Fruit fly (Drosophila melanogaster): ENCODE results near the gene CG3823.

The CG3823 gene

DNA sequence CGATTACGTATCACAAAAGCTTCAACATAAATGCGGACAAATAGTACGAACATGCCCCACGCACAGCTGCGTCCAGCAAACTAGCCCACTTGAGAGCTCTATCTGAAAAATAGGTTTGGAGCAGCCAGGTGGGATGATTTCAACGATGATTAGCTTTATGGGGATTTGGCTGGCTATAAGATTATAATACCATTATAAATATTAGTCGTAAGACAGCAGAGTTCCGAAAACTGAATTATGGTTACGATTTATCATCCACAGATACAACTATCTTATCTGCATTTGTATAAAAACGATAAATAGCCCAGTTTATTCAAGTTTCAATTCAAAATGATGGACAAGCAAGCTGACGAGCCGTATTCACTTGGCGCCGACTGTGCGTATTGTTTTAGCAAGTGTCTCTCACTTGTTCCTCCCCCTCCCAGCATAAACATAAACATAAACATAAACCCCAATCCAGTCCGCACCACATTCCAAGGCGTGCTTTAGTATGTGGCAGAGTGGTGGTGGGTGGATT lies 40.1 kb upstream of the CG3823 start (continued):
- TF ChIP-seq Ada2b (GFP tag; IDR thresholded peaks at IDR 0.05) (peak; percentile 66), pho (GFP tag; optimal IDR thresholded peaks at IDR 0.05) (peak; percentile 48), ato (GFP tag; IDR thresholded peaks at IDR 0.05; ENCODE audit: partially characterized antibody) (no peak), ewg (GFP tag; optimal IDR thresholded peaks at IDR 0.05) (peak; percentile 32), BEAF-32 (GFP tag; optimal IDR thresholded peaks at IDR 0.05) (no peak), mld (GFP tag; IDR thresholded peaks at IDR 0.05; ENCODE audit: partially characterized antibody) (no peak), CG1602 (GFP tag; optimal IDR thresholded peaks at IDR 0.05) (peak; percentile 16), tin (GFP tag; optimal IDR thresholded peaks at IDR 0.05) (peak; percentile 52), en (GFP tag; optimal IDR thresholded peaks at IDR 0.05) (no peak), row (GFP tag; IDR thresholded peaks at IDR 0.05) (peak; percentile 76), CrebB (tag; optimal IDR thresholded peaks at IDR 0.05) (peak; percentile 61), amos (GFP tag; IDR thresholded peaks at IDR 0.05; ENCODE audit: partially characterized antibody) (no peak), gfzf (GFP tag; optimal IDR thresholded peaks at IDR 0.05) (no peak), al (GFP tag; IDR thresholded peaks at IDR 0.05) (peak; percentile 54; the same call in 1 of the 2 replicates), E2f2 (GFP tag; IDR thresholded peaks at IDR 0.05) (peak; percentile 42; the same call in 1 of the 2 replicates)

- TF ChIP-seq pnt (GFP tag; optimal IDR thresholded peaks at IDR 0.05) (no peak), CG3847 (GFP tag; IDR thresholded peaks at IDR 0.05) (0 out of 2 replicates have a peak, but pooled peaks have one; percentile 5), CG9215 (GFP tag; IDR thresholded peaks at IDR 0.05) (no peak), Bgb (GFP tag; IDR thresholded peaks at IDR 0.05; ENCODE audit: partially characterized antibody) (no peak), CG4424 (GFP tag; optimal IDR thresholded peaks at IDR 0.05) (no peak), exex (tag; optimal IDR thresholded peaks at IDR 0.05) (peak; percentile 70), CG16815 (GFP tag; optimal IDR thresholded peaks at IDR 0.05) (no peak), Ssrp (tag; optimal IDR thresholded peaks at IDR 0.05) (no peak), CG8290 (GFP tag; optimal IDR thresholded peaks at IDR 0.05) (no peak), CG8290 (tag; optimal IDR thresholded peaks at IDR 0.05) (peak in 1 of 2 experiments; percentile 46), ftz-f1 (GFP tag; optimal IDR thresholded peaks at IDR 0.05) (peak; percentile 45), CG12769 (tag; optimal IDR thresholded peaks at IDR 0.05) (peak; percentile 72), GATAe (GFP tag; conservative IDR thresholded peaks at IDR 0.05) (peak; percentile 52; the same call in 1 of the 2 replicates), schlank (tag; optimal IDR thresholded peaks at IDR 0.05) (peak; percentile 46), Hr3 (GFP tag; optimal IDR thresholded peaks at IDR 0.05) (no peak), CG10543 (GFP tag; optimal IDR thresholded peaks at IDR 0.05) (peak; percentile 19), en (GFP tag; optimal IDR thresholded peaks at IDR 0.05) (no peak), Hey (tag; optimal IDR thresholded peaks at IDR 0.05) (peak; percentile 16), cwo (GFP tag; optimal IDR thresholded peaks at IDR 0.05) (peak; percentile 54), lab (GFP tag; optimal IDR thresholded peaks at IDR 0.05) (peak; percentile 27), CG6175 (GFP tag; IDR thresholded peaks at IDR 0.05) (0 out of 3 replicates have a peak, but pooled peaks have one; percentile 22), CG4404 (GFP tag; IDR thresholded peaks at IDR 0.05) (no peak), Med (GFP tag) (peak; percentile 30), grn (GFP tag; optimal IDR thresholded peaks at IDR 0.05) (peak; percentile 87), scrt (GFP tag; optimal IDR thresholded peaks at IDR 0.05) (peak; percentile 21), mirr (GFP tag; optimal IDR thresholded peaks at IDR 0.05) (peak; percentile 81), sug (tag; optimal IDR thresholded peaks at IDR 0.05) (peak; percentile 62), Dref (GFP tag; IDR thresholded peaks at IDR 0.05) (0 out of 2 replicates have a peak, but pooled peaks have one; percentile 7)
Observed at dm6 chrX:6264456-6264855, 39.3 kb upstream of the CG3823 start.

All from whole organism, embryonic.